Fruit fly (Drosophila melanogaster): Measurements from ENCODE around the gene Frmd5.

Frmd5 gene

dm6 chr2L:10320174-10320775 is 24.0 kb upstream of the Frmd5 start:
- peak; percentile 23 for TF ChIP-seq noc (tag; optimal IDR thresholded peaks at IDR 0.05)

dm6 chr2L:10321036-10321583 is 23.1 kb upstream of the Frmd5 start:
- no peak for TF ChIP-seq noc (tag; optimal IDR thresholded peaks at IDR 0.05)

DNA sequence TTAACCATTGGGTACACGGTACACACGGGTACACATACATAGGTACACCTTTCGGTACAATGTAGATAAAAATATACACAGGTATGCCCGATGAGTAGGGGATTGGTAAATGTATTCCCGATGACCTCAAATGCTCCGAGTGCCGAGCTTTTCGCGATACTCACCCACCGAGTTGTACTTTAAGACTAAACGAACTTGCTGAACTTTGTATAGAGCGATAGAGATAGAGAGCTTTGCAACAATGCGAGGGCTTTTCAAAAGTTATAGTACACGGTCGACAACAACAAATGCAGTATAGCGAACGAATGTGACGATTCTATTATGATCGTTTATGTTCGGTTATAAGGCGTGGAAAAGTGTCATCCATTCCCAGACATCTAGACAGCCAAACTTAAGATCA is 22.6 kb upstream of the Frmd5 start:
- peak; percentile 35 for TF ChIP-seq noc (tag; optimal IDR thresholded peaks at IDR 0.05)

- no peak for TF ChIP-seq noc (tag; optimal IDR thresholded peaks at IDR 0.05)
These were observed 22.1 kb upstream of the Frmd5 start, which contains the start of gene CG4995 for dm6 chr2L:10322176-10322575. Gene CG4995 (plus strand): TSS chr2L:10322476.

dm6 chr2L:10322773-10323487 is 21.3 kb upstream of the Frmd5 start, which contains the start of gene CG5381:
Gene CG5381 (minus strand): TSS chr2L:10323102.
- peak; percentile 62 for TF ChIP-seq noc (tag; optimal IDR thresholded peaks at IDR 0.05)

- no peak for TF ChIP-seq noc (tag; optimal IDR thresholded peaks at IDR 0.05)
These were observed 16.5 kb upstream of the Frmd5 start, which contains the start of gene RnrL for dm6 chr2L:10327790-10328189. Gene RnrL (minus strand): TSS chr2L:10327943.

DNA sequence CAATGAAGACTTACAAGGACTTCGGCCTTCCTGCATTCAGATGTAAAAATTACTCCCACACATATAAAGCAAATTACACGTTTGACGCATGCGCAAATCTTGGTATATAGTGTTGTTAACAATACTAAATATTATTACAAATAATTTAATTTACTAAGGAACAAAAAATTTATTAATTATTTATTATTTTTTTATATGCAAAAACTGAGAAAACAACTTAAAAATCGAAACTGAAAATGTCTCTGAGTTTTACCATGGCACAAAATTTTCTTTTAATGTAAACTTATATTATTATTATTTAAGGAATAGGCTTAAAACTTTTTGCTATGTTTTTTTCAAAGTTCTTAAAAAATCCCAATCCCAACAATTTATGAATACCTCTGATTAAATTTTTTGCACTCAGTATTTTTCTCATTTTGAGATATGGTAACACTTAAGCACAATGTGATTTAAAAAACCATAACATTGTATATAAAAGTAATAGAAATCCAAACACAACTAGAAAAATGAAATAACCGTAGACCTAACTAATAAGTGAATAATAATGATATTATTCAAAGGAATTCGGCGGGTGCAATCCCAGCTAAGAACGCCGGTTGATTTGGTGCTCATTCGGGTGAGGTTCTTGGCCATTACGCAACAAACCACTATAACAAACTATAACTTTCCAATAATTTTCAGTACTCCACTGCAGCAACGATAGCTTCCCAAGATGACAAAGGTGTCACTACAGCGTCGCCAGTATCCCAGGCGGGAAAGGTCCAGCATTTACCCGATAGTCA is 13.0 kb upstream of the Frmd5 start, which contains the start of the genes Schip1 and Cox10:
TSS of gene Schip1 (minus strand) at position 51 of the 782 bp plus-strand sequence.
TSS of gene Cox10 (plus strand) at position 406 of the 782 bp plus-strand sequence.
- TF ChIP-seq noc (tag; optimal IDR thresholded peaks at IDR 0.05) = no peak

- no peak for TF ChIP-seq noc (tag; optimal IDR thresholded peaks at IDR 0.05)
These were observed 10.9 kb upstream of the Frmd5 start, which contains the start of gene GATAd for dm6 chr2L:10333091-10333991. Gene GATAd (plus strand): TSS chr2L:10333734.

- no peak for TF ChIP-seq noc (tag; optimal IDR thresholded peaks at IDR 0.05)
These were observed 10.0 kb upstream of the Frmd5 start for dm6 chr2L:10334213-10334612.

- TF ChIP-seq noc (tag; optimal IDR thresholded peaks at IDR 0.05) = peak; percentile 89
These were observed 9.4 kb upstream of the Frmd5 start for dm6 chr2L:10334854-10335277.

DNA sequence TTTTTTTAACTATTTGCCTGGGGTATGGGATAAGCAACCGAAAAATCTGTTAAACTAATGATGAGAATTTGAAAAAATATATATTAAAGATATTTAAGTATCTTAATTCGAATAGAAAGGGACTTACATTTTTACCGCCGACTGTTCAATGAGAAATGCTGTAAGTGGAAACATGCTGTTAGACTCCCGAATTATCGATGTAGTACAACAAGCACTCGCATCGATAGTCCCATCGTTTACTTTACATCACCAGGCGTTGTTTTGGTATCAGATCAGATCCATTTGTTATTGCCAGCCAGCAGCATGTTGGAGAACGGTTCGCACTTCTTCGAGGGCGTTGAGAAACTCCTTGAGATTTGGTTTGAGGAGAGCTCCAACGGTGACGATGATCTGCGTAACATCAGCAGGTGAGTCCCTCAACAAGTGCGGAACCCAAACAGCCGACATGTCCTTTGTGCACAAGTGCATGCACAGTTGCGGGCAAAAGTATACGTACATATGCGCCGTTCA is 5.0 kb upstream of the Frmd5 start, which contains the start of gene SamDC:
TSS of gene SamDC (plus strand) at position 246 of the 510 bp plus-strand sequence.
- TF ChIP-seq noc (tag; optimal IDR thresholded peaks at IDR 0.05) = no peak

- no peak for TF ChIP-seq noc (tag; optimal IDR thresholded peaks at IDR 0.05)
These were observed 4.4 kb upstream of the Frmd5 start for dm6 chr2L:10339841-10340240.

- TF ChIP-seq noc (tag; optimal IDR thresholded peaks at IDR 0.05) = peak; percentile 14
These were observed 2.8 kb upstream of the Frmd5 start, which contains the start of gene CG31715 for dm6 chr2L:10341405-10341804. Gene CG31715 (plus strand): TSS chr2L:10341616.

- no peak for TF ChIP-seq noc (tag; optimal IDR thresholded peaks at IDR 0.05)
These were observed 1.8 kb upstream of the Frmd5 start, which contains the start of gene Sps2 for dm6 chr2L:10342471-10342870. Gene Sps2 (plus strand): TSS chr2L:10342594.

Data from whole organism, larva.